Fruit fly (Drosophila melanogaster): ENCODE results near the gene CG16721.

CG16721 gene

DNA sequence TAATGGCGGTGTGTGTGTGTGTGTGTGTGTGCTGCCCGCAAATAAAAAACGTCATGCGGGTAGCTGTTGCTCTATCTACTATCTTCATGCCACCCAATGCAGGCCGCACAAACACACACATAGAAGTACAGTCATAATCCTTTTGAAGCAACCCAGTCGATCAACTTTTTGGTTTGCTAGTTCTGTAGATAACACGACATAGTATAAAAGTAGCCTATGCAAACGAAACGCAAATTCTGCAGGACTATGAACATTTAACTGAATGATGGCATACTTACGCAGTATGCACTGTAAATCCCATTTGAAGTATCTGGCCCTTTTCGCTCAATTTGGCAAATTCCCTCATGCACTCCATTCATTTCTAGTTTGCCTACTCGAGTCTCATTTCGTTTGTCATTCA lies 13.6 kb upstream of the CG16721 start (continued):
- peak; percentile 5 for TF ChIP-seq scrt (GFP tag; optimal IDR thresholded peaks at IDR 0.05)
- TF ChIP-seq Ada2b (GFP tag; IDR thresholded peaks at IDR 0.05): 0 out of 2 replicates have a peak, but pooled peaks have one; percentile 9
- peak; percentile 40; the same call in 1 of the 3 replicates for TF ChIP-seq row (GFP tag; IDR thresholded peaks at IDR 0.05)
- TF ChIP-seq Dip3 (GFP tag; optimal IDR thresholded peaks at IDR 0.05): no peak
- TF ChIP-seq seq (GFP tag; IDR thresholded peaks at IDR 0.05): no peak
- peak; percentile 23; the same call in 1 of the 3 replicates for TF ChIP-seq zfh1 (GFP tag; IDR thresholded peaks at IDR 0.05)
- no peak for TF ChIP-seq unpg (GFP tag; optimal IDR thresholded peaks at IDR 0.05)
- no peak for TF ChIP-seq bcd (GFP tag; optimal IDR thresholded peaks at IDR 0.05)
- no peak for TF ChIP-seq CG12219 (GFP tag; optimal IDR thresholded peaks at IDR 0.05)
- peak; percentile 26 for TF ChIP-seq ind (GFP tag; optimal IDR thresholded peaks at IDR 0.05)
- TF ChIP-seq PHDP (tag; optimal IDR thresholded peaks at IDR 0.05): peak; percentile 2
- no peak for TF ChIP-seq CG15073 (GFP tag; optimal IDR thresholded peaks at IDR 0.05)
- TF ChIP-seq CG9609 (GFP tag; optimal IDR thresholded peaks at IDR 0.05): no peak
- peak; percentile 14 for TF ChIP-seq slou (GFP tag; optimal IDR thresholded peaks at IDR 0.05)
- no peak for TF ChIP-seq run (tag; optimal IDR thresholded peaks at IDR 0.05)
- TF ChIP-seq Taf1 (GFP tag; IDR thresholded peaks at IDR 0.05): no peak
- no peak for TF ChIP-seq CG18476 (GFP tag; optimal IDR thresholded peaks at IDR 0.05)
- peak; percentile 46 for TF ChIP-seq Antp (GFP tag; optimal IDR thresholded peaks at IDR 0.05)
- TF ChIP-seq Elba2 (GFP tag; optimal IDR thresholded peaks at IDR 0.05): no peak
- TF ChIP-seq CG15269 (tag; optimal IDR thresholded peaks at IDR 0.05): peak; percentile 19
- no peak for TF ChIP-seq pan (optimal IDR thresholded peaks at IDR 0.05)
- TF ChIP-seq pan (GFP tag; optimal IDR thresholded peaks at IDR 0.05 in 1 of 2, IDR thresholded peaks at IDR 0.05 in 1 of 2): no peak
- no peak for TF ChIP-seq CG15514 (GFP tag; optimal IDR thresholded peaks at IDR 0.05)
- TF ChIP-seq BtbVII (GFP tag; optimal IDR thresholded peaks at IDR 0.05): no peak
- TF ChIP-seq Bteb2 (GFP tag; optimal IDR thresholded peaks at IDR 0.05): no peak
- no peak for TF ChIP-seq Sry-β (GFP tag; optimal IDR thresholded peaks at IDR 0.05)
- TF ChIP-seq CG30020 (tag; optimal IDR thresholded peaks at IDR 0.05): no peak
- TF ChIP-seq Rfx (GFP tag; IDR thresholded peaks at IDR 0.05): peak; percentile 40; the same call in 1 of the 2 replicates
- peak; percentile 50 for TF ChIP-seq slbo (GFP tag; IDR thresholded peaks at IDR 0.05)
- TF ChIP-seq CG11504 (tag; optimal IDR thresholded peaks at IDR 0.05): peak; percentile 42
- no peak for TF ChIP-seq Hsf (GFP tag; optimal IDR thresholded peaks at IDR 0.05)
- TF ChIP-seq lmd (GFP tag; IDR thresholded peaks at IDR 0.05): 0 out of 2 replicates have a peak, but pooled peaks have one; percentile 9
- no peak for TF ChIP-seq CG8290 (GFP tag; optimal IDR thresholded peaks at IDR 0.05)
- peak in 1 of 2 experiments; percentile 73 for TF ChIP-seq CG8290 (tag; optimal IDR thresholded peaks at IDR 0.05)
- peak; percentile 40 for TF ChIP-seq CG2120 (GFP tag; optimal IDR thresholded peaks at IDR 0.05)
- no peak for TF ChIP-seq Dref (GFP tag; IDR thresholded peaks at IDR 0.05)
- TF ChIP-seq CG1603 (tag; optimal IDR thresholded peaks at IDR 0.05): peak; percentile 29
- TF ChIP-seq CG13123 (GFP tag; optimal IDR thresholded peaks at IDR 0.05): no peak
- no peak for TF ChIP-seq Dfd (GFP tag; optimal IDR thresholded peaks at IDR 0.05)
- no peak for TF ChIP-seq Drgx (GFP tag; IDR thresholded peaks at IDR 0.05)
- no peak for TF ChIP-seq CG10274 (GFP tag; optimal IDR thresholded peaks at IDR 0.05)
- TF ChIP-seq HHEX (GFP tag; optimal IDR thresholded peaks at IDR 0.05): no peak

DNA sequence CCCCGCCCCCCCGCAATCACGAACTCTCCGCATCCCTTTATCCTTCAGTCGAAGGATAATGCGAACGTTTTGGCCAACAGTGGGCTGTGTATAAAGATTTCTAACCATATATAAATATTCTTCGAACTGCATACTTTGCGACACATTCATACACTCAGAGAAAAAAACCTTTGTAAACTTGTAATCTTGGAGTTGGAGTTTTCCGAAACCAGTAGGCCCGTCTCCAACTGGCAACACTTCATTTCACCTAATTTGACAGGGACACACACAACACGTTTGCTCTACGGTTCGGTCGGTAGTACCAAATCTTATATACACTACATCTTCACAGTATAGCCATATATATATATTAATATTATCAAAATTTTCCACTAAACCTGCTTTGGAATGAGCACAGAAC lies 10.9 kb upstream of the CG16721 start, which contains the start of gene CG15764:
Gene CG15764 (plus strand): TSS at position 301 of the 400 bp plus-strand sequence.
- TF ChIP-seq CG17328 (GFP tag; IDR thresholded peaks at IDR 0.05): no peak
- no peak for TF ChIP-seq Med (GFP tag)
- TF ChIP-seq CG5180 (GFP tag; optimal IDR thresholded peaks at IDR 0.05): no peak
- TF ChIP-seq chm (GFP tag; IDR thresholded peaks at IDR 0.05): no peak
- TF ChIP-seq H2.0 (GFP tag; IDR thresholded peaks at IDR 0.05): no peak
- no peak for TF ChIP-seq CG8281 (tag; optimal IDR thresholded peaks at IDR 0.05)
- no peak for TF ChIP-seq CG18764 (GFP tag; optimal IDR thresholded peaks at IDR 0.05)
- no peak for TF ChIP-seq CG5953 (GFP tag; IDR thresholded peaks at IDR 0.05)
- TF ChIP-seq danr (GFP tag; IDR thresholded peaks at IDR 0.05): no peak
- TF ChIP-seq CG6689 (GFP tag; IDR thresholded peaks at IDR 0.05): no peak
- no peak for TF ChIP-seq CG7271 (tag; optimal IDR thresholded peaks at IDR 0.05)
- no peak for TF ChIP-seq ind (GFP tag; optimal IDR thresholded peaks at IDR 0.05)
- no peak for TF ChIP-seq jigr1 (GFP tag; IDR thresholded peaks at IDR 0.05)
- no peak for TF ChIP-seq zen (tag; optimal IDR thresholded peaks at IDR 0.05)
- TF ChIP-seq dysf (GFP tag; IDR thresholded peaks at IDR 0.05): no peak
